Worm (Caenorhabditis elegans): ENCODE measurements around the gene C49C8.3.

Gene C49C8.3

ce11 chrIV:8600712-8601330 lies 43.7 kb upstream of the C49C8.3 start, which contains the start of gene Y59H11AR.4:
Gene Y59H11AR.4, minus strand, starts transcription at chrIV:8600762.
- TF ChIP-seq snpc-4 (tag; optimal IDR thresholded peaks at IDR 0.05) (no peak), flh-1 (GFP tag; optimal IDR thresholded peaks at IDR 0.05) (no peak), ceh-39 (tag; optimal IDR thresholded peaks at IDR 0.05) (no peak), drap-1 (GFP tag; optimal IDR thresholded peaks at IDR 0.05) (no peak), M03D4.4 (tag; optimal IDR thresholded peaks at IDR 0.05) (no peak), bed-3 (GFP tag; optimal IDR thresholded peaks at IDR 0.05) (no peak), mep-1 (tag; optimal IDR thresholded peaks at IDR 0.05) (no peak), ham-2 (GFP tag; optimal IDR thresholded peaks at IDR 0.05) (no peak), ztf-11 (tag; optimal IDR thresholded peaks at IDR 0.05) (no peak), nhr-76 (tag; optimal IDR thresholded peaks at IDR 0.05) (no peak), pha-4 (tag; optimal IDR thresholded peaks at IDR 0.05) (no peak), elt-3 (tag; optimal IDR thresholded peaks at IDR 0.05) (no peak), unc-62 (GFP tag; optimal IDR thresholded peaks at IDR 0.05) (no peak), nhr-12 (tag; optimal IDR thresholded peaks at IDR 0.05) (no peak)

ce11 chrIV:8602877-8603276 lies 41.7 kb upstream of the C49C8.3 start, which contains the start of gene Y59H11AR.10:
Gene Y59H11AR.10, plus strand, starts transcription at chrIV:8603177.
- no peak for TF ChIP-seq elt-1 (tag; optimal IDR thresholded peaks at IDR 0.05; ENCODE audit: borderline replicate concordance, insufficient read depth)
- no peak for TF ChIP-seq nhr-76 (tag; optimal IDR thresholded peaks at IDR 0.05)
- TF ChIP-seq ceh-83 (GFP tag; optimal IDR thresholded peaks at IDR 0.05) = no peak
- no peak for TF ChIP-seq ceh-39 (tag; optimal IDR thresholded peaks at IDR 0.05)
- TF ChIP-seq mls-2 (tag; optimal IDR thresholded peaks at IDR 0.05) = no peak
- TF ChIP-seq flh-1 (GFP tag; optimal IDR thresholded peaks at IDR 0.05) = no peak
- TF ChIP-seq nhr-12 (tag; optimal IDR thresholded peaks at IDR 0.05) = no peak

ce11 chrIV:8605217-8605616 lies 39.3 kb upstream of the C49C8.3 start:
- TF ChIP-seq unc-39 (tag; optimal IDR thresholded peaks at IDR 0.05) (no peak), hlh-1 (tag; optimal IDR thresholded peaks at IDR 0.05) (peak; percentile 42), unc-62 (GFP tag; optimal IDR thresholded peaks at IDR 0.05) (peak; percentile 7), unc-120 (tag; optimal IDR thresholded peaks at IDR 0.05; ENCODE audit: poor library complexity, severe bottlenecking) (peak; percentile 65)

- TF ChIP-seq tbx-8 (GFP tag; optimal IDR thresholded peaks at IDR 0.05) (no peak), nhr-12 (tag; optimal IDR thresholded peaks at IDR 0.05) (no peak), snpc-4 (tag; optimal IDR thresholded peaks at IDR 0.05) (no peak), nhr-28 (tag; optimal IDR thresholded peaks at IDR 0.05) (no peak), elt-3 (tag; optimal IDR thresholded peaks at IDR 0.05) (no peak), nhr-2 (tag; optimal IDR thresholded peaks at IDR 0.05) (no peak)
These were observed 36.3 kb upstream of the C49C8.3 start for ce11 chrIV:8608204-8608603.

- no peak for TF ChIP-seq nhr-237 (tag; optimal IDR thresholded peaks at IDR 0.05)
- TF ChIP-seq mep-1 (tag; optimal IDR thresholded peaks at IDR 0.05) = no peak
- no peak for TF ChIP-seq ham-2 (GFP tag; optimal IDR thresholded peaks at IDR 0.05)
- TF ChIP-seq sem-2 (GFP tag; optimal IDR thresholded peaks at IDR 0.05) = no peak
- TF ChIP-seq mab-5 (tag; optimal IDR thresholded peaks at IDR 0.05) = no peak
- TF ChIP-seq mls-2 (tag; optimal IDR thresholded peaks at IDR 0.05) = no peak
- no peak for TF ChIP-seq nhr-12 (tag; optimal IDR thresholded peaks at IDR 0.05)
- no peak for TF ChIP-seq nhr-2 (tag; optimal IDR thresholded peaks at IDR 0.05)
- no peak for TF ChIP-seq lsy-2 (tag; optimal IDR thresholded peaks at IDR 0.05)
- TF ChIP-seq ces-1 (GFP tag; optimal IDR thresholded peaks at IDR 0.05) = no peak
- no peak for TF ChIP-seq ztf-11 (tag; optimal IDR thresholded peaks at IDR 0.05)
These were observed 35.6 kb upstream of the C49C8.3 start, which contains the start of gene F42A9.6 for ce11 chrIV:8608934-8609333. Gene F42A9.6, plus strand, starts transcription at chrIV:8609234.

- TF ChIP-seq hlh-1 (tag; optimal IDR thresholded peaks at IDR 0.05) (no peak), ceh-43 (GFP tag; optimal IDR thresholded peaks at IDR 0.05) (no peak), ztf-11 (tag; optimal IDR thresholded peaks at IDR 0.05) (no peak), elt-1 (tag; optimal IDR thresholded peaks at IDR 0.05; ENCODE audit: borderline replicate concordance, insufficient read depth) (no peak), cnd-1 (tag; optimal IDR thresholded peaks at IDR 0.05) (no peak), bed-3 (GFP tag; optimal IDR thresholded peaks at IDR 0.05) (no peak), pha-4 (tag; optimal IDR thresholded peaks at IDR 0.05) (no peak), blmp-1 (tag; optimal IDR thresholded peaks at IDR 0.05) (no peak)
These were observed 32.5 kb upstream of the C49C8.3 start, which contains the start of the genes F42A9.17 and cyp-33E2 for ce11 chrIV:8611886-8612542. Gene F42A9.17, minus strand, starts transcription at chrIV:8611936. Gene cyp-33E2, plus strand, starts transcription at chrIV:8612334.

Measured in whole organism, mixed stage, embryonic.